Worm (Caenorhabditis elegans) whole organism, L4 larva: ENCODE measurements around the gene ilys-1.
A peak's percentile ranks its signal among the peaks of the same experiment; 100 is the strongest.

ENCODE experiments used
- D1046.2 ChIP-seq: fragments of 200-800 bp; sonication (Bioruptor generic); IDR thresholded peaks from 2 replicates; pipeline ENCODE4 v1.3.6; 2022; ENCODE audit warnings: missing genetic modification characterization, missing compliant biosample characterization
- F26F4.8 ChIP-seq: fragments of 200-800 bp; sonication (Bioruptor generic); conservative IDR thresholded peaks from 2 replicates; pipeline ENCODE4 v1.3.6; 2022; ENCODE audit warnings: missing genetic modification characterization, missing compliant biosample characterization
- F49E8.2 ChIP-seq: sonication (generic microtip); optimal IDR thresholded peaks from 2 replicates; lab custom pipeline; 2016; ENCODE audit warnings: missing compliant biosample characterization, mild to moderate bottlenecking, missing genetic modification characterization, borderline replicate concordance
- T26A8.4 ChIP-seq: fragments of 200-800 bp; sonication (Bioruptor generic); IDR thresholded peaks from 2 replicates; pipeline ENCODE4 v1.3.6; 2022; ENCODE audit warnings: missing genetic modification characterization, missing compliant biosample characterization
- aha-1 ChIP-seq: fragments of 150-350 bp; peaks from one replicate; lab custom pipeline; 2014; ENCODE audit warnings: missing biosample characterization, missing genetic modification characterization
- attf-4 ChIP-seq: sonication (generic microtip); optimal IDR thresholded peaks from 3 replicates; lab custom pipeline; 2017; ENCODE audit warnings: missing biosample characterization, missing genetic modification characterization
- ceh-20 ChIP-seq: fragments of 200-800 bp; sonication (Bioruptor generic); IDR thresholded peaks from 2 replicates; pipeline ENCODE4 v1.3.6; 2022; ENCODE audit warnings: missing genetic modification reagents, missing genetic modification characterization, missing compliant biosample characterization
- daf-8 ChIP-seq: fragments of 200-800 bp; sonication (Bioruptor generic); IDR thresholded peaks from 2 replicates; pipeline ENCODE4 v1.3.6; 2022; ENCODE audit warnings: missing genetic modification characterization, missing compliant biosample characterization
- egl-27 ChIP-seq: sonication (generic microtip); optimal IDR thresholded peaks from 3 replicates; lab custom pipeline; 2017; ENCODE audit warnings: missing biosample characterization, missing genetic modification reagents, missing genetic modification characterization
- egl-43 ChIP-seq: fragments of 200-800 bp; sonication (Bioruptor generic); IDR thresholded peaks from 2 replicates; pipeline ENCODE4 v1.3.6; 2022; ENCODE audit warnings: missing genetic modification reagents, missing genetic modification characterization, missing compliant biosample characterization
- fos-1 ChIP-seq: fragments of 150-350 bp; optimal IDR thresholded peaks from 2 replicates; lab custom pipeline; 2014; ENCODE audit warnings: missing biosample characterization, missing genetic modification characterization
- hif-1 ChIP-seq, 2 experiments: sonication (generic microtip); optimal IDR thresholded peaks; 2 replicates each; lab custom pipeline; 2016 to 2017; ENCODE audit warnings: missing compliant biosample characterization in 2 of 2, missing genetic modification characterization in 2 of 2, missing genetic modification reagents in 2 of 2, missing genotype in 2 of 2, mild to moderate bottlenecking in 1 of 2
- hlh-11 ChIP-seq: fragments of 200-800 bp; sonication (Bioruptor generic); optimal IDR thresholded peaks from 2 replicates; lab custom pipeline; 2018; ENCODE audit warnings: mild to moderate bottlenecking, missing genetic modification characterization, missing compliant biosample characterization
- hmg-1.1 ChIP-seq: fragments of 200-800 bp; sonication (Bioruptor generic); IDR thresholded peaks from 2 replicates; pipeline ENCODE4 v1.3.6; 2022; ENCODE audit warnings: missing genetic modification reagents, missing genetic modification characterization, missing compliant biosample characterization
- lin-29 ChIP-seq: fragments of 200-800 bp; sonication (Bioruptor generic); IDR thresholded peaks from 2 replicates; pipeline ENCODE4 v1.3.6; 2022; ENCODE audit warnings: missing genetic modification reagents, missing genetic modification characterization, missing compliant biosample characterization
- lin-38 ChIP-seq: fragments of 200-800 bp; sonication (Bioruptor generic); IDR thresholded peaks from 2 replicates; pipeline ENCODE4 v1.3.6; 2022; ENCODE audit warnings: missing genetic modification reagents, missing genetic modification characterization, missing compliant biosample characterization
- lin-39 ChIP-seq: fragments of 150-350 bp; optimal IDR thresholded peaks from 2 replicates; lab custom pipeline; 2014; ENCODE audit warnings: missing biosample characterization, missing genetic modification reagents, missing genetic modification characterization
- mdt-29 ChIP-seq: fragments of 200-800 bp; sonication (Bioruptor generic); IDR thresholded peaks from 2 replicates; pipeline ENCODE4 v1.3.6; 2022; ENCODE audit warnings: missing genetic modification reagents, missing genetic modification characterization, missing compliant biosample characterization
- mep-1 ChIP-seq: fragments of 150-350 bp; sonication (generic microtip); optimal IDR thresholded peaks from 3 replicates; lab custom pipeline; 2014; ENCODE audit warnings: missing biosample characterization, missing genetic modification characterization
- mes-2 ChIP-seq: sonication (generic microtip); optimal IDR thresholded peaks from 2 replicates; lab custom pipeline; 2016; ENCODE audit warnings: missing genotype, mild to moderate bottlenecking, missing genetic modification characterization, missing compliant biosample characterization; ENCODE audit not compliant: poor library complexity, severe bottlenecking
- nhr-111 ChIP-seq: fragments of 200-800 bp; sonication (Bioruptor generic); optimal IDR thresholded peaks from 2 replicates; lab custom pipeline; 2018; ENCODE audit warnings: mild to moderate bottlenecking, missing genetic modification characterization, missing compliant biosample characterization
- nhr-28 ChIP-seq: fragments of 150-350 bp; optimal IDR thresholded peaks from 2 replicates; lab custom pipeline; 2014; ENCODE audit warnings: missing biosample characterization, missing genetic modification characterization
- nhr-48 ChIP-seq: sonication (generic microtip); optimal IDR thresholded peaks from 2 replicates; lab custom pipeline; 2016; ENCODE audit warnings: mild to moderate bottlenecking, missing genetic modification characterization, missing compliant biosample characterization
- pqm-1 ChIP-seq: sonication (generic microtip); optimal IDR thresholded peaks from 2 replicates; lab custom pipeline; 2017; ENCODE audit warnings: missing biosample characterization, missing genetic modification characterization
- set-16 ChIP-seq: fragments of 200-800 bp; sonication (Bioruptor generic); IDR thresholded peaks from 2 replicates; pipeline ENCODE4 v1.3.6; 2022; ENCODE audit warnings: missing genetic modification reagents, missing genetic modification characterization, missing compliant biosample characterization
- tra-1 ChIP-seq: fragments of 200-800 bp; sonication (Bioruptor generic); IDR thresholded peaks from 2 replicates; pipeline ENCODE4 v1.3.6; 2022; ENCODE audit warnings: missing genetic modification reagents, missing genetic modification characterization, missing compliant biosample characterization
- unc-62 ChIP-seq, 3 experiments: fragments of 150-350 bp in 1 of 3; sonication (generic microtip); optimal IDR thresholded peaks in 2 of 3; peaks in 1 of 3; 1 replicate in 1 of 3; 2 replicates in 2 of 3; lab custom pipeline; 2014 to 2017; ENCODE audit warnings: missing biosample characterization in 3 of 3, missing genetic modification characterization in 3 of 3, missing genetic modification reagents in 3 of 3, missing genotype in 1 of 3
- zfp-2 ChIP-seq: sonication (generic microtip); optimal IDR thresholded peaks from 2 replicates; lab custom pipeline; 2016; ENCODE audit warnings: mild to moderate bottlenecking, missing genetic modification characterization, missing compliant biosample characterization
- ztf-11 ChIP-seq: fragments of 150-350 bp; optimal IDR thresholded peaks from 2 replicates; lab custom pipeline; 2014; ENCODE audit warnings: missing biosample characterization, missing genetic modification characterization
- ztf-7 ChIP-seq: fragments of 150-350 bp; optimal IDR thresholded peaks from 2 replicates; lab custom pipeline; 2014; ENCODE audit warnings: missing biosample characterization, missing genetic modification characterization

Gene ilys-1

ce11 chrIV:2497615-2498183 lies 27.5 kb downstream of the ilys-1 start, which contains the start of gene Y69A2AR.16 (continued):
- TF ChIP-seq D1046.2 (GFP tag; lab: Robert Waterston, UW) (no peak), hlh-11 (no peak), set-16 (GFP tag; lab: Robert Waterston, UW) (no peak), nhr-111 (no peak), T26A8.4 (GFP tag; lab: Robert Waterston, UW) (peak; percentile 30; the same call in 1 of the 2 replicates), aha-1 (peak; percentile 10), F26F4.8 (no peak), unc-62 (GFP tag; optimal IDR thresholded peaks at IDR 0.05 in 1 of 2; lab: Kevin White, UChicago) (no peak), unc-62 (tag; optimal IDR thresholded peaks at IDR 0.05; lab: Kevin White, UChicago) (no peak), hif-1 (tag; optimal IDR thresholded peaks at IDR 0.05; lab: Kevin White, UChicago) (no peak), lin-39 (no peak), pqm-1 (tag; lab: Kevin White, UChicago) (no peak), zfp-2 (no peak), fos-1 (no peak), tra-1 (GFP tag; lab: Robert Waterston, UW) (no peak), hmg-1.1 (no peak), nhr-28 (no peak), nhr-48 (tag; lab: Kevin White, UChicago) (no peak), mes-2 (tag; lab: Kevin White, UChicago) (no peak), daf-8 (no peak)
- TF ChIP-seq, all 104 proteins: peak for 10

- peak; percentile 27; the same call in 1 of the 2 replicates for TF ChIP-seq set-16 (GFP tag; lab: Robert Waterston, UW)
- 0 out of 2 replicates have a peak, but pooled peaks have one; percentile 37 for TF ChIP-seq lin-38 (GFP tag; lab: Robert Waterston, UW)
- TF ChIP-seq egl-43, result peak; percentile 51; the same call in 1 of the 2 replicates
Observed at ce11 chrIV:2502609-2503008, 32.4 kb downstream of the ilys-1 start.

ce11 chrIV:2507824-2508223 lies 37.6 kb downstream of the ilys-1 start, which contains the start of gene Y69A2AR.22:
Gene Y69A2AR.22 (minus strand): TSS chrIV:2507924.
- TF ChIP-seq ztf-7 (tag; lab: Kevin White, UChicago) (no peak), lin-29 (GFP tag; lab: Robert Waterston, UW) (no peak), mep-1 (no peak), ztf-11 (no peak), F49E8.2 (tag; lab: Kevin White, UChicago) (no peak), attf-4 (no peak), mdt-29 (GFP tag; lab: Robert Waterston, UW) (no peak), ceh-20 (GFP tag; lab: Robert Waterston, UW) (no peak), egl-27 (tag; lab: Kevin White, UChicago) (no peak)
- TF ChIP-seq, all 104 proteins: peak for 0
